Worm (Caenorhabditis elegans): ENCODE measurements around the gene ufd-3.

The ufd-3 gene

DNA sequence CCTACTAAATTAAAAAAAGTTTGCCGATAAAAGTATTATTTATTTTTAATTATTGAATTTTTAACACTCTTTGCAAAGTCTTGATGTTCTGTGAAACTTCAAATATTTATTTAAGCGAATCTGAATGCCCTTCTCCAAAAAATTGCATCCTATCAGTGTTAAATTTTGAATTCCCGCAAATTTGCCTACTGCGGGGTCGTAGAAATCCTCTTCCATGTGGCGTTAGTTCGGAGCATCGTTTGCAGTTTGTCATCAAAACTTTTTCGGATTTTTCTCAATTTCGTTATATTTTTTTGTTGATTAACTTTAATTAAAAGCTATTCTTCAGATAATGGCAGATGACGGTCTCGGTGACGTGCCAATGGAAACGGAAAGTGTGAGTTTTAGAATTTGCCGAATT lies at the start of gene ufd-3:
Gene ufd-3, plus strand, starts transcription at position 324 of the 400 bp plus-strand sequence.
- peak; percentile 69; the same call in 1 of the 2 replicates for TF ChIP-seq ztf-23 (GFP tag; IDR thresholded peaks at IDR 0.05)
- TF ChIP-seq cog-1 (tag; optimal IDR thresholded peaks at IDR 0.05) = peak; percentile 64
- TF ChIP-seq T22C8.4 (GFP tag; IDR thresholded peaks at IDR 0.05) = no peak
- no peak for TF ChIP-seq ref-1 (GFP tag; conservative IDR thresholded peaks at IDR 0.05)
- no peak for TF ChIP-seq med-1 (GFP tag; optimal IDR thresholded peaks at IDR 0.05; ENCODE audit: insufficient read depth)
- TF ChIP-seq tab-1 (GFP tag; IDR thresholded peaks at IDR 0.05) = no peak; the same call in 1 of the 2 replicates
- TF ChIP-seq klf-2 (GFP tag; conservative IDR thresholded peaks at IDR 0.05) = peak; percentile 73
- peak; percentile 54; the same call in 1 of the 2 replicates for TF ChIP-seq ztf-29 (GFP tag; IDR thresholded peaks at IDR 0.05)
- peak; percentile 74; the same call in 1 of the 2 replicates for TF ChIP-seq flt-1 (GFP tag; IDR thresholded peaks at IDR 0.05)

DNA sequence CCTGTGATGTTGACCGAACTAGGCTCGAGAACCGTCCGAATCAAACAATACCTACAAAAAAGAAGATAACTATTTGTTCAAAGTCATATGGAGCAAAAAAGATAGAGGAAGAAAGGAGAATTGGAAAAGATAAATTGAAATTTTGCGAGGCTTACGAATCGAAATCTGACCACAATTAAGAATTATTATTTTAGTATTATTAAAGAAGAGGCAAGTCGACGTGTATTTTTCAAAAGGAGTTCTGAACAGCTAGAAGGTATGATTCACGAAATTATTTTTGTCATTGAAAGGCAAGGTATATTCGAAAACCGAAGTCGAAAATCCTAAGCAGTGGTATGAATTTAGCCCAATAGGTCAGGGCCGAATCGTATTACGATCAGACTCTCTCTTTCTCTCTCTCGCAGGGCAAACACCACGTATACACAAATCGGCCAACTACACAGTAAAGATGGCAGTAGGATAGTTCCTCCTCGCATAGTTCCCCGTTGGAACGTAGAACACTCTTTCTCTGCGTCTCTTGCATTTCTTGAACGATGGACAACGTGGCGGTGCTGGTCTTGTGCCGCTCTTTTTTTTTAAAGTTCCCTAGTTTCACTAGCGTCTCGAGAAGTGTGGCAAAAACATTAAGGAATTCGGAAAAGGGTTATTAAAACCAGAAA lies 49.4 kb upstream of the ufd-3 start, which contains the start of gene vgln-1:
Gene vgln-1, minus strand, starts transcription at position 51 of the 659 bp plus-strand sequence.
- TF ChIP-seq ztf-29 (GFP tag; IDR thresholded peaks at IDR 0.05) = no peak
- no peak for TF ChIP-seq T22C8.4 (GFP tag; IDR thresholded peaks at IDR 0.05)
- TF ChIP-seq med-1 (GFP tag; optimal IDR thresholded peaks at IDR 0.05; ENCODE audit: insufficient read depth) = no peak
- no peak for TF ChIP-seq cog-1 (tag; optimal IDR thresholded peaks at IDR 0.05)
- TF ChIP-seq klf-2 (GFP tag; conservative IDR thresholded peaks at IDR 0.05) = no peak

- TF ChIP-seq med-1 (GFP tag; optimal IDR thresholded peaks at IDR 0.05; ENCODE audit: insufficient read depth) (no peak), tab-1 (GFP tag; IDR thresholded peaks at IDR 0.05) (no peak), ztf-29 (GFP tag; IDR thresholded peaks at IDR 0.05) (no peak), ztf-23 (GFP tag; IDR thresholded peaks at IDR 0.05) (no peak), T22C8.4 (GFP tag; IDR thresholded peaks at IDR 0.05) (no peak), flt-1 (GFP tag; IDR thresholded peaks at IDR 0.05) (no peak), cog-1 (tag; optimal IDR thresholded peaks at IDR 0.05) (no peak), klf-2 (GFP tag; conservative IDR thresholded peaks at IDR 0.05) (no peak), ref-1 (GFP tag; conservative IDR thresholded peaks at IDR 0.05) (no peak)
Measured at ce11 chrII:9891823-9892222, 48.7 kb upstream of the ufd-3 start.

ce11 chrII:9892409-9892808 lies 48.1 kb upstream of the ufd-3 start, which contains the start of gene C08H9.16:
TSS of gene C08H9.16 (plus strand) at chrII:9892778.
- no peak for TF ChIP-seq ref-1 (GFP tag; conservative IDR thresholded peaks at IDR 0.05)
- no peak for TF ChIP-seq tab-1 (GFP tag; IDR thresholded peaks at IDR 0.05)
- no peak for TF ChIP-seq flt-1 (GFP tag; IDR thresholded peaks at IDR 0.05)
- no peak for TF ChIP-seq cog-1 (tag; optimal IDR thresholded peaks at IDR 0.05)
- TF ChIP-seq ztf-29 (GFP tag; IDR thresholded peaks at IDR 0.05) = no peak
- no peak for TF ChIP-seq T22C8.4 (GFP tag; IDR thresholded peaks at IDR 0.05)
- no peak for TF ChIP-seq med-1 (GFP tag; optimal IDR thresholded peaks at IDR 0.05; ENCODE audit: insufficient read depth)
- TF ChIP-seq klf-2 (GFP tag; conservative IDR thresholded peaks at IDR 0.05) = no peak
- no peak for TF ChIP-seq ztf-23 (GFP tag; IDR thresholded peaks at IDR 0.05)

ce11 chrII:9894435-9894834 lies 46.1 kb upstream of the ufd-3 start, which contains the start of gene F26C11.1:
TSS of gene F26C11.1 (plus strand) at chrII:9894735.
- TF ChIP-seq ref-1 (GFP tag; conservative IDR thresholded peaks at IDR 0.05) = no peak
- TF ChIP-seq klf-2 (GFP tag; conservative IDR thresholded peaks at IDR 0.05) = no peak
- no peak for TF ChIP-seq tab-1 (GFP tag; IDR thresholded peaks at IDR 0.05)
- no peak for TF ChIP-seq ztf-29 (GFP tag; IDR thresholded peaks at IDR 0.05)
- TF ChIP-seq T22C8.4 (GFP tag; IDR thresholded peaks at IDR 0.05) = no peak
- TF ChIP-seq flt-1 (GFP tag; IDR thresholded peaks at IDR 0.05) = no peak
- TF ChIP-seq ztf-23 (GFP tag; IDR thresholded peaks at IDR 0.05) = no peak
- TF ChIP-seq med-1 (GFP tag; optimal IDR thresholded peaks at IDR 0.05; ENCODE audit: insufficient read depth) = no peak
- no peak for TF ChIP-seq cog-1 (tag; optimal IDR thresholded peaks at IDR 0.05)

DNA sequence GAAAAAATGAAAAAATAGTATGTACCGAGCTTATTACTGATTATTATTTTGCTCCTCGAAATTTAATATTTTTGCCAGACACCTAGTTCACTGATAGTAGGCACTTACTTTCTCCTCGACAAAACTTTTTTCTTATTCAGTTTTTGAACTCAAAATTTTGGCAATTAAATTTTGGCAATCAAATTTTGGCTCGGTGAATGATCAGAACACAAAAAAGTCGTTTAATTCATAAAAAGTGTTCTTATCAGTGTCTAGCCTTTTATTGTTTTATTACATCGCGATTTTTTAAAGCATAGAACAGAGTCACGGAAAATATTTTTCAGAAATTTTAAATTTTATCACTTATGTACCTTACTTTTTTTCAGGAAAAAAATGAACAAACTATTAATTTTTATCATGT lies 45.4 kb upstream of the ufd-3 start:
- no peak for TF ChIP-seq klf-2 (GFP tag; conservative IDR thresholded peaks at IDR 0.05)
- no peak for TF ChIP-seq ref-1 (GFP tag; conservative IDR thresholded peaks at IDR 0.05)
- TF ChIP-seq med-1 (GFP tag; optimal IDR thresholded peaks at IDR 0.05; ENCODE audit: insufficient read depth) = no peak
- no peak for TF ChIP-seq ztf-23 (GFP tag; IDR thresholded peaks at IDR 0.05)
- no peak for TF ChIP-seq T22C8.4 (GFP tag; IDR thresholded peaks at IDR 0.05)
- TF ChIP-seq cog-1 (tag; optimal IDR thresholded peaks at IDR 0.05) = no peak
- TF ChIP-seq flt-1 (GFP tag; IDR thresholded peaks at IDR 0.05) = no peak
- no peak for TF ChIP-seq ztf-29 (GFP tag; IDR thresholded peaks at IDR 0.05)
- no peak for TF ChIP-seq tab-1 (GFP tag; IDR thresholded peaks at IDR 0.05)

DNA sequence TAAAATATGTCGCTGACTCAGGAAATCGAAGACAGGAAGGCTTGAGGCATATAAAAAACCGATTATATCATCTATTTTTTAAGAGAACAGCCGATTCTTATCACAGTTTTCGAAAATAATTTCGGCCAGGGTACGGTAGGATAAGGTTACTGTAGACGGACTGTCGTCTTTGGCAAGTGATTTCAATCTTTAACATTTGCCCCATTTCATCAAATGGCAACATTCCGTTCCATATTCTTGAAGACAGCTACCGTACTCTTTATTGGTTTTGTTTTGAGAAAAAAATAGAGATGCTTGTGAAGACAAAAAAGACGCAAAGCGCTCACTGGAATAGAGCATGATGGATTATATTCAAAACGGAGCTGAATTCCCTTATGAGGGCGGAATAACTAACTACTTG lies 41.8 kb upstream of the ufd-3 start:
- no peak for TF ChIP-seq ztf-29 (GFP tag; IDR thresholded peaks at IDR 0.05)
- no peak for TF ChIP-seq tab-1 (GFP tag; IDR thresholded peaks at IDR 0.05)
- TF ChIP-seq cog-1 (tag; optimal IDR thresholded peaks at IDR 0.05) = no peak
- no peak for TF ChIP-seq med-1 (GFP tag; optimal IDR thresholded peaks at IDR 0.05; ENCODE audit: insufficient read depth)
- no peak for TF ChIP-seq T22C8.4 (GFP tag; IDR thresholded peaks at IDR 0.05)
- no peak for TF ChIP-seq klf-2 (GFP tag; conservative IDR thresholded peaks at IDR 0.05)
- no peak for TF ChIP-seq flt-1 (GFP tag; IDR thresholded peaks at IDR 0.05)
- no peak for TF ChIP-seq ztf-23 (GFP tag; IDR thresholded peaks at IDR 0.05)
- TF ChIP-seq ref-1 (GFP tag; conservative IDR thresholded peaks at IDR 0.05) = no peak

DNA sequence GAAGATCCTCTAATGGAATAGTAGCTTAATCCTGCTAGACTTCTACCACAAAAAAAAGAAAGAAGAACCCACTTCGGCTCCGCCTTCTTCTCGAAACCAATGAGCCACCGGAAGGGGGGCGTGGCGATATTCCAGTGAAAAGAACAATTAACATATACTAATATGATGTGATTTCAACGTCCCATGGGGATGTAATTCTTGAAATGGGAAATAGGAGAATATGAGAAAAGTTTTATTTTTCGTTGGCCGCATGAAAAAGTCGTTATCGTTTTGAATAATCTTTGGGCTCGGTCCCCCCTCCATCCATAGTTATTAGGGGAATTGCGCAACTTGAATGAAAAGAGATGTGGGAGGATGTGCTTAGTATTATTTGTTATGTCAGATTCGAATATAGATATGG lies 40.3 kb upstream of the ufd-3 start, which contains the start of gene unc-4:
Gene unc-4, minus strand, starts transcription at position 101 of the 400 bp plus-strand sequence.
- no peak for TF ChIP-seq ztf-29 (GFP tag; IDR thresholded peaks at IDR 0.05)
- no peak for TF ChIP-seq ztf-23 (GFP tag; IDR thresholded peaks at IDR 0.05)
- no peak for TF ChIP-seq tab-1 (GFP tag; IDR thresholded peaks at IDR 0.05)
- TF ChIP-seq flt-1 (GFP tag; IDR thresholded peaks at IDR 0.05) = no peak
- TF ChIP-seq med-1 (GFP tag; optimal IDR thresholded peaks at IDR 0.05; ENCODE audit: insufficient read depth) = no peak

- TF ChIP-seq flt-1 (GFP tag; IDR thresholded peaks at IDR 0.05) (no peak), T22C8.4 (GFP tag; IDR thresholded peaks at IDR 0.05) (no peak), tab-1 (GFP tag; IDR thresholded peaks at IDR 0.05) (no peak), cog-1 (tag; optimal IDR thresholded peaks at IDR 0.05) (no peak), klf-2 (GFP tag; conservative IDR thresholded peaks at IDR 0.05) (no peak), ztf-23 (GFP tag; IDR thresholded peaks at IDR 0.05) (no peak), med-1 (GFP tag; optimal IDR thresholded peaks at IDR 0.05; ENCODE audit: insufficient read depth) (no peak), ref-1 (GFP tag; conservative IDR thresholded peaks at IDR 0.05) (no peak), ztf-29 (GFP tag; IDR thresholded peaks at IDR 0.05) (no peak)
Measured at ce11 chrII:9904459-9904858, 36.1 kb upstream of the ufd-3 start.
